Worm (Caenorhabditis elegans) whole organism, late embryonic: ENCODE results near the gene C12D12.1.

Source experiments
- Y22D7AL.16 ChIP-seq: sonication (generic microtip); optimal IDR thresholded peaks from 2 replicates; lab custom pipeline; 2016; ENCODE audit warnings: missing genetic modification characterization, missing compliant biosample characterization
- ceh-30 ChIP-seq: fragments of 150-350 bp; optimal IDR thresholded peaks from 2 replicates; lab custom pipeline; 2014; ENCODE audit warnings: missing biosample characterization, missing genetic modification characterization
- dve-1 ChIP-seq: sonication (generic microtip); optimal IDR thresholded peaks from 2 replicates; lab custom pipeline; 2017; ENCODE audit warnings: antibody characterized with exemption, mild to moderate bottlenecking, missing genetic modification characterization, missing compliant biosample characterization
- eyg-1 ChIP-seq: sonication (generic microtip); optimal IDR thresholded peaks from 2 replicates; lab custom pipeline; 2016; ENCODE audit warnings: missing genotype, missing genetic modification characterization, missing compliant biosample characterization
- lim-6 ChIP-seq: sonication (generic microtip); optimal IDR thresholded peaks from 2 replicates; lab custom pipeline; 2016; ENCODE audit warnings: missing genetic modification characterization, missing compliant biosample characterization
- nhr-11 ChIP-seq: fragments of 150-350 bp; optimal IDR thresholded peaks from 2 replicates; lab custom pipeline; 2014; ENCODE audit warnings: missing biosample characterization, missing genetic modification characterization
- ref-2 ChIP-seq: sonication (generic microtip); optimal IDR thresholded peaks from 2 replicates; lab custom pipeline; 2016; ENCODE audit warnings: missing genetic modification characterization, missing compliant biosample characterization
- sox-4 ChIP-seq: sonication (generic microtip); optimal IDR thresholded peaks from 2 replicates; lab custom pipeline; 2017; ENCODE audit warnings: mild to moderate bottlenecking, missing genetic modification characterization, inconsistent platforms, missing compliant biosample characterization
- unc-55 ChIP-seq: sonication (generic microtip); optimal IDR thresholded peaks from 2 replicates; lab custom pipeline; 2017; ENCODE audit warnings: missing biosample characterization, missing genetic modification reagents, missing genetic modification characterization

DNA sequence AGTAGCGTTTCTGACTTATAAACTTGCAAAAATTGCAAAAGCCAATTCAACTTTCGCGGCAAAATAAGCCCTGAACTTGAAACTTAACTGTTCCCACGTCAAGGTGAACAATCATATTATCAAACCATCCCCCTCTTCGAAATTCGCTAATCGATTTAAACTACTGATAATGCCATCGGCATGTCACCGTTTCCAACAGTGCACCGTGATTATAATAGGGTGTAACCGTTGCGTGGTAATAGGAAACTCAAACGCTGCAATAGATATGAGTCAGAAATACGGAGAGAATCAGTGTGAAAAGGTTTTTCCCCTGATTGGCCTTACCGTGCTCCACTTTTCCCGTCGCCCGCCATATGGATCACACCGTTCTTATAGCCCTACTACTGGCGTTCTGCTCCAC lies 1.9 kb downstream of the C12D12.1 start:
- no peak for TF ChIP-seq unc-55 (GFP tag; lab: Kevin White, UChicago)
- no peak for TF ChIP-seq ref-2 (tag; lab: Kevin White, UChicago)
- TF ChIP-seq sox-4 (tag; lab: Kevin White, UChicago): no peak
- no peak for TF ChIP-seq nhr-11 (tag; lab: Kevin White, UChicago)
- no peak for TF ChIP-seq dve-1 (tag; lab: Kevin White, UChicago)
- TF ChIP-seq ceh-30 (tag; lab: Kevin White, UChicago): no peak
- TF ChIP-seq Y22D7AL.16 (tag; lab: Kevin White, UChicago): no peak
- no peak for TF ChIP-seq eyg-1 (tag; lab: Kevin White, UChicago)
- TF ChIP-seq lim-6 (tag; lab: Kevin White, UChicago): no peak
